Fruit fly (Drosophila melanogaster) whole organism, pupa: ENCODE results near the gene yellow-k.

Experiments used
- CG10348 ChIP-seq: fragments of 200-800 bp; sonication (Bioruptor generic); IDR thresholded peaks from 2 replicates; pipeline ENCODE4 v1.3.6; 2022; ENCODE audit warnings: missing biosample characterization, missing genetic modification characterization
- CG12605 ChIP-seq: fragments of 200-800 bp; sonication (Bioruptor generic); IDR thresholded peaks from 2 replicates; pipeline ENCODE4 v1.3.6; 2022; ENCODE audit warnings: missing biosample characterization, missing genetic modification characterization
- CG13204 ChIP-seq: fragments of 200-800 bp; sonication (Bioruptor generic); optimal IDR thresholded peaks from 2 replicates; lab custom pipeline; 2018; ENCODE audit warnings: missing biosample characterization, mild to moderate bottlenecking, missing genetic modification characterization, moderate library complexity
- CG14655 ChIP-seq: fragments of 200-800 bp; sonication (Bioruptor generic); optimal IDR thresholded peaks from 3 replicates; lab custom pipeline; 2017; ENCODE audit warnings: mild to moderate bottlenecking, missing biosample characterization, missing genetic modification reagents, missing genetic modification characterization
- CG15710 ChIP-seq: fragments of 200-800 bp; sonication (Bioruptor generic); optimal IDR thresholded peaks from 2 replicates; lab custom pipeline; 2018; ENCODE audit warnings: missing biosample characterization, mild to moderate bottlenecking, missing genetic modification characterization, moderate library complexity
- CG17806 ChIP-seq: fragments of 200-800 bp; sonication (Bioruptor generic); optimal IDR thresholded peaks from 2 replicates; lab custom pipeline; 2018; ENCODE audit warnings: missing biosample characterization, mild to moderate bottlenecking, missing genetic modification characterization, moderate library complexity
- CG32121 ChIP-seq: fragments of 200-800 bp; sonication (Bioruptor generic); IDR thresholded peaks from 2 replicates; pipeline ENCODE4 v1.3.6; 2022; ENCODE audit warnings: missing biosample characterization, missing genetic modification characterization
- CG34367 ChIP-seq: fragments of 200-800 bp; sonication (Bioruptor generic); optimal IDR thresholded peaks from 2 replicates; lab custom pipeline; 2018; ENCODE audit warnings: missing biosample characterization, mild to moderate bottlenecking, missing genetic modification characterization
- CG4496 ChIP-seq: fragments of 200-800 bp; sonication (Bioruptor generic); IDR thresholded peaks from 3 replicates; pipeline ENCODE4 v1.3.6; 2022; ENCODE audit warnings: missing biosample characterization, missing genetic modification characterization
- CG8159 ChIP-seq: fragments of 200-800 bp; sonication (Bioruptor generic); optimal IDR thresholded peaks from 3 replicates; lab custom pipeline; 2018; ENCODE audit warnings: missing biosample characterization, mild to moderate bottlenecking, missing genetic modification characterization, moderate library complexity
- CG8301 ChIP-seq: fragments of 200-800 bp; sonication (Bioruptor generic); optimal IDR thresholded peaks from 2 replicates; lab custom pipeline; 2018; ENCODE audit warnings: missing biosample characterization, mild to moderate bottlenecking, missing genetic modification characterization
- CG9948 ChIP-seq: fragments of 200-800 bp; sonication (Bioruptor generic); optimal IDR thresholded peaks from 2 replicates; lab custom pipeline; 2018; ENCODE audit warnings: missing biosample characterization, mild to moderate bottlenecking, missing genetic modification characterization, moderate library complexity
- D1 ChIP-seq: fragments of 200-800 bp; sonication (Bioruptor generic); optimal IDR thresholded peaks from 2 replicates; lab custom pipeline; 2018; ENCODE audit warnings: missing biosample characterization, mild to moderate bottlenecking, missing genetic modification characterization, moderate library complexity
- EcR ChIP-seq: fragments of 200-800 bp; sonication (Bioruptor generic); optimal IDR thresholded peaks from 3 replicates; lab custom pipeline; 2019; ENCODE audit warnings: missing biosample characterization, missing genetic modification characterization, mild to moderate bottlenecking, moderate library complexity, missing genetic modification reagents
- Ets98B ChIP-seq: fragments of 200-800 bp; sonication (Bioruptor generic); IDR thresholded peaks from 2 replicates; pipeline ENCODE4 v1.3.6; 2022; ENCODE audit warnings: missing biosample characterization, missing genetic modification characterization
- Pif1A ChIP-seq: fragments of 200-800 bp; sonication (Bioruptor generic); optimal IDR thresholded peaks from 3 replicates; lab custom pipeline; 2016; ENCODE audit warnings: missing biosample characterization, missing genetic modification characterization
- Pif1B ChIP-seq: fragments of 200-800 bp; sonication (Bioruptor generic); optimal IDR thresholded peaks from 3 replicates; lab custom pipeline; 2016; ENCODE audit warnings: missing biosample characterization, missing genetic modification characterization
- Snoo ChIP-seq: fragments of 200-800 bp; sonication (Bioruptor generic); optimal IDR thresholded peaks from 3 replicates; lab custom pipeline; 2017; ENCODE audit warnings: missing biosample characterization, mild to moderate bottlenecking, missing genetic modification characterization, inconsistent platforms
- fd96Ca ChIP-seq: fragments of 200-800 bp; sonication (Bioruptor generic); IDR thresholded peaks from 3 replicates; pipeline ENCODE4 v1.3.6; 2022; ENCODE audit warnings: missing biosample characterization, missing genetic modification characterization
- gl ChIP-seq: fragments of 200-800 bp; sonication (Bioruptor generic); optimal IDR thresholded peaks from 2 replicates; lab custom pipeline; 2018; ENCODE audit warnings: missing biosample characterization, mild to moderate bottlenecking, missing genetic modification characterization
- rn ChIP-seq: fragments of 200-800 bp; sonication (Bioruptor generic); IDR thresholded peaks from 2 replicates; pipeline ENCODE4 v1.3.6; 2022; ENCODE audit warnings: missing biosample characterization, missing genetic modification characterization

yellow-k gene

dm6 chr3L:15523806-15524346, 3.5 kb downstream of the yellow-k start, which contains the start of gene CG7945:
Gene CG7945, minus strand, starts transcription at chr3L:15524137.
- no peak for TF ChIP-seq CG8301
- TF ChIP-seq CG4496 (GFP tag; lab: Robert Waterston, UW), result no peak
- TF ChIP-seq D1 (tag; lab: Kevin White, UChicago), result no peak
- no peak for TF ChIP-seq CG10348 (GFP tag; lab: Robert Waterston, UW)
- TF ChIP-seq Snoo (tag; lab: Kevin White, UChicago), result no peak
- no peak for TF ChIP-seq Ets98B (GFP tag; lab: Robert Waterston, UW)
- TF ChIP-seq fd96Ca (GFP tag; lab: Robert Waterston, UW), result no peak
- no peak for TF ChIP-seq Pif1B (GFP tag; lab: Kevin White, UChicago)
- no peak for TF ChIP-seq CG9948
- TF ChIP-seq, all 21 proteins: peak for 0

- TF ChIP-seq CG8301 (no peak), CG34367 (tag; lab: Kevin White, UChicago) (no peak), rn (GFP tag; lab: Robert Waterston, UW) (no peak), CG8159 (tag; lab: Kevin White, UChicago) (no peak), Pif1B (GFP tag; lab: Kevin White, UChicago) (no peak), CG12605 (GFP tag; lab: Robert Waterston, UW) (no peak), CG4496 (GFP tag; lab: Robert Waterston, UW) (no peak), CG10348 (GFP tag; lab: Robert Waterston, UW) (no peak), D1 (tag; lab: Kevin White, UChicago) (no peak), Snoo (tag; lab: Kevin White, UChicago) (no peak), CG14655 (no peak), CG17806 (tag; lab: Kevin White, UChicago) (no peak)
- TF ChIP-seq, all 21 proteins: peak for 0
Observed at dm6 chr3L:15525153-15525552, 4.7 kb downstream of the yellow-k start, which contains the start of gene CG33986. Gene CG33986, minus strand, starts transcription at chr3L:15525253.

- TF ChIP-seq EcR (GFP tag; lab: Kevin White, UChicago) (no peak), CG14655 (no peak), gl (tag; lab: Kevin White, UChicago) (no peak), D1 (tag; lab: Kevin White, UChicago) (no peak), CG8301 (no peak), CG17806 (tag; lab: Kevin White, UChicago) (no peak), CG12605 (GFP tag; lab: Robert Waterston, UW) (no peak), CG9948 (no peak), CG4496 (GFP tag; lab: Robert Waterston, UW) (no peak), CG34367 (tag; lab: Kevin White, UChicago) (no peak), Pif1B (GFP tag; lab: Kevin White, UChicago) (no peak)
- TF ChIP-seq, all 21 proteins: peak for 0
Observed at dm6 chr3L:15526712-15527111, 6.3 kb downstream of the yellow-k start, which contains the start of gene CG33985. Gene CG33985, minus strand, starts transcription at chr3L:15526812.

dm6 chr3L:15527416-15527815, 7.0 kb downstream of the yellow-k start, which contains the start of gene CG42729:
Gene CG42729, minus strand, starts transcription at chr3L:15527516.
- TF ChIP-seq CG12605 (GFP tag; lab: Robert Waterston, UW) (no peak), fd96Ca (GFP tag; lab: Robert Waterston, UW) (no peak), Ets98B (GFP tag; lab: Robert Waterston, UW) (no peak), gl (tag; lab: Kevin White, UChicago) (no peak), CG8159 (tag; lab: Kevin White, UChicago) (no peak), D1 (tag; lab: Kevin White, UChicago) (no peak), Pif1B (GFP tag; lab: Kevin White, UChicago) (no peak), CG14655 (no peak), CG32121 (no peak), CG34367 (tag; lab: Kevin White, UChicago) (no peak), CG17806 (tag; lab: Kevin White, UChicago) (no peak)
- TF ChIP-seq, all 21 proteins: peak for 0

dm6 chr3L:15528096-15528495, 7.7 kb downstream of the yellow-k start, which contains the start of gene CG42728:
Gene CG42728, minus strand, starts transcription at chr3L:15528196.
- TF ChIP-seq Pif1A (GFP tag; lab: Kevin White, UChicago), result no peak
- TF ChIP-seq CG4496 (GFP tag; lab: Robert Waterston, UW), result no peak
- no peak for TF ChIP-seq CG32121
- TF ChIP-seq D1 (tag; lab: Kevin White, UChicago), result no peak
- no peak for TF ChIP-seq Pif1B (GFP tag; lab: Kevin White, UChicago)
- no peak for TF ChIP-seq CG12605 (GFP tag; lab: Robert Waterston, UW)
- TF ChIP-seq CG17806 (tag; lab: Kevin White, UChicago), result no peak
- TF ChIP-seq CG13204 (GFP tag; lab: Kevin White, UChicago), result no peak
- no peak for TF ChIP-seq CG8159 (tag; lab: Kevin White, UChicago)
- no peak for TF ChIP-seq Snoo (tag; lab: Kevin White, UChicago)
- no peak for TF ChIP-seq CG14655
- TF ChIP-seq Ets98B (GFP tag; lab: Robert Waterston, UW), result no peak
- no peak for TF ChIP-seq CG10348 (GFP tag; lab: Robert Waterston, UW)
- no peak for TF ChIP-seq CG8301
- TF ChIP-seq rn (GFP tag; lab: Robert Waterston, UW), result no peak
- TF ChIP-seq CG9948, result no peak
- TF ChIP-seq CG15710 (tag; lab: Kevin White, UChicago), result no peak
- TF ChIP-seq, all 21 proteins: peak for 0

- no peak for TF ChIP-seq CG4496 (GFP tag; lab: Robert Waterston, UW)
- TF ChIP-seq CG13204 (GFP tag; lab: Kevin White, UChicago), result no peak
- TF ChIP-seq Pif1A (GFP tag; lab: Kevin White, UChicago), result no peak
- TF ChIP-seq Pif1B (GFP tag; lab: Kevin White, UChicago), result no peak
- TF ChIP-seq Ets98B (GFP tag; lab: Robert Waterston, UW), result no peak
- TF ChIP-seq gl (tag; lab: Kevin White, UChicago), result no peak
- no peak for TF ChIP-seq fd96Ca (GFP tag; lab: Robert Waterston, UW)
- no peak for TF ChIP-seq CG10348 (GFP tag; lab: Robert Waterston, UW)
- no peak for TF ChIP-seq EcR (GFP tag; lab: Kevin White, UChicago)
- no peak for TF ChIP-seq CG17806 (tag; lab: Kevin White, UChicago)
- no peak for TF ChIP-seq Snoo (tag; lab: Kevin White, UChicago)
- TF ChIP-seq CG32121, result no peak
- no peak for TF ChIP-seq rn (GFP tag; lab: Robert Waterston, UW)
- TF ChIP-seq CG12605 (GFP tag; lab: Robert Waterston, UW), result no peak
- no peak for TF ChIP-seq CG14655
- no peak for TF ChIP-seq CG8301
- TF ChIP-seq, all 21 proteins: peak for 0
Observed at dm6 chr3L:15529143-15529542, 8.7 kb downstream of the yellow-k start, which contains the start of gene obst-H. Gene obst-H, minus strand, starts transcription at chr3L:15529243.
